Worm (Caenorhabditis elegans): ENCODE data around the gene F13B12.7.
A peak's percentile ranks its signal among the peaks of the same experiment; 100 is the strongest.

F13B12.7 gene

ce11 chrIV:10468662-10469061, 25.1 kb downstream of the F13B12.7 start:
- TF ChIP-seq R02D3.7 (tag; optimal IDR thresholded peaks at IDR 0.05), result no peak
- no peak for TF ChIP-seq tbx-2 (tag; optimal IDR thresholded peaks at IDR 0.05)
- peak; percentile 45 for TF ChIP-seq pqm-1 (tag; optimal IDR thresholded peaks at IDR 0.05)

ce11 chrIV:10469494-10469893, 25.9 kb downstream of the F13B12.7 start, which contains the start of gene ugt-44:
ugt-44 (plus strand) TSS chrIV:10469741.
- TF ChIP-seq elt-2 (tag; optimal IDR thresholded peaks at IDR 0.05), result peak; percentile 88
- TF ChIP-seq ceh-82 (tag; optimal IDR thresholded peaks at IDR 0.05), result no peak
- peak; percentile 36 for TF ChIP-seq jun-1 (tag; optimal IDR thresholded peaks at IDR 0.05)
- TF ChIP-seq pqm-1 (tag; optimal IDR thresholded peaks at IDR 0.05), result peak; percentile 75

ce11 chrIV:10472478-10472877, 28.9 kb downstream of the F13B12.7 start, which contains the start of gene bgnt-1.1:
bgnt-1.1 (plus strand) TSS chrIV:10472778.
- TF ChIP-seq ZK546.5 (tag; optimal IDR thresholded peaks at IDR 0.05), result no peak
- no peak for TF ChIP-seq nhr-43 (tag; optimal IDR thresholded peaks at IDR 0.05; ENCODE audit: poor library complexity, severe bottlenecking)
- TF ChIP-seq ceh-82 (tag; optimal IDR thresholded peaks at IDR 0.05), result no peak
- TF ChIP-seq fkh-10 (GFP tag; optimal IDR thresholded peaks at IDR 0.05), result no peak
- TF ChIP-seq jun-1 (tag; optimal IDR thresholded peaks at IDR 0.05), result no peak
- TF ChIP-seq eor-1 (tag; optimal IDR thresholded peaks at IDR 0.05), result no peak
- no peak for TF ChIP-seq hmg-11 (tag; optimal IDR thresholded peaks at IDR 0.05)
- no peak for TF ChIP-seq elt-1 (tag; optimal IDR thresholded peaks at IDR 0.05)
- no peak for TF ChIP-seq ceh-9 (tag; optimal IDR thresholded peaks at IDR 0.05)
- TF ChIP-seq ztf-4 (tag; optimal IDR thresholded peaks at IDR 0.05), result no peak
- TF ChIP-seq nhr-77 (tag; optimal IDR thresholded peaks at IDR 0.05), result no peak
- no peak for TF ChIP-seq nhr-237 (tag; optimal IDR thresholded peaks at IDR 0.05)
- TF ChIP-seq elt-2 (tag; optimal IDR thresholded peaks at IDR 0.05), result no peak
- TF ChIP-seq nhr-11 (tag; optimal IDR thresholded peaks at IDR 0.05), result no peak
- no peak for TF ChIP-seq sea-2 (GFP tag; optimal IDR thresholded peaks at IDR 0.05)
- no peak for TF ChIP-seq nhr-23 (tag; optimal IDR thresholded peaks at IDR 0.05)

- TF ChIP-seq nhr-23 (tag; optimal IDR thresholded peaks at IDR 0.05) (no peak), fkh-10 (GFP tag; optimal IDR thresholded peaks at IDR 0.05) (no peak), snpc-4 (tag; optimal IDR thresholded peaks at IDR 0.05) (no peak), zag-1 (tag; optimal IDR thresholded peaks at IDR 0.05) (no peak)
Measured at ce11 chrIV:10475234-10475633, 31.6 kb downstream of the F13B12.7 start.

- no peak for TF ChIP-seq daf-12 (tag; optimal IDR thresholded peaks at IDR 0.05)
- peak; percentile 41 for TF ChIP-seq lsy-12 (tag; optimal IDR thresholded peaks at IDR 0.05)
- no peak for TF ChIP-seq pqm-1 (tag; optimal IDR thresholded peaks at IDR 0.05)
- no peak for TF ChIP-seq aly-2 (tag; optimal IDR thresholded peaks at IDR 0.05)
- peak; percentile 17 for TF ChIP-seq tbx-2 (tag; optimal IDR thresholded peaks at IDR 0.05)
- TF ChIP-seq ceh-28 (tag; optimal IDR thresholded peaks at IDR 0.05), result peak; percentile 71
- TF ChIP-seq nfya-1 (tag; optimal IDR thresholded peaks at IDR 0.05; ENCODE audit: insufficient read depth), result peak; percentile 81
- no peak for TF ChIP-seq ceh-16 (tag; optimal IDR thresholded peaks at IDR 0.05)
- no peak for TF ChIP-seq fkh-2 (tag; optimal IDR thresholded peaks at IDR 0.05)
- no peak for TF ChIP-seq ceh-9 (tag; optimal IDR thresholded peaks at IDR 0.05)
- TF ChIP-seq eor-1 (tag; optimal IDR thresholded peaks at IDR 0.05), result no peak
- TF ChIP-seq lin-15B (tag; optimal IDR thresholded peaks at IDR 0.05), result peak; percentile 53
- TF ChIP-seq jun-1 (tag; optimal IDR thresholded peaks at IDR 0.05), result no peak
- TF ChIP-seq nhr-76 (tag; optimal IDR thresholded peaks at IDR 0.05), result no peak
- no peak for TF ChIP-seq nhr-237 (tag; optimal IDR thresholded peaks at IDR 0.05)
- no peak for TF ChIP-seq egl-27 (tag; optimal IDR thresholded peaks at IDR 0.05)
- TF ChIP-seq hmg-11 (tag; optimal IDR thresholded peaks at IDR 0.05), result peak; percentile 48
- no peak for TF ChIP-seq elt-3 (tag; optimal IDR thresholded peaks at IDR 0.05)
- peak; percentile 24 for TF ChIP-seq ama-1 (optimal IDR thresholded peaks at IDR 0.05)
- no peak for TF ChIP-seq nhr-12 (tag; optimal IDR thresholded peaks at IDR 0.05)
- TF ChIP-seq nhr-11 (tag; optimal IDR thresholded peaks at IDR 0.05), result peak; percentile 66
- TF ChIP-seq fkh-10 (GFP tag; optimal IDR thresholded peaks at IDR 0.05), result peak; percentile 76
- TF ChIP-seq mdl-1 (tag; optimal IDR thresholded peaks at IDR 0.05), result peak; percentile 28
- TF ChIP-seq egl-5 (tag; optimal IDR thresholded peaks at IDR 0.05), result no peak
- peak; percentile 72 for TF ChIP-seq lin-39 (tag; optimal IDR thresholded peaks at IDR 0.05)
Measured at ce11 chrIV:10481695-10482094, 38.1 kb downstream of the F13B12.7 start, which contains the start of gene egl-21. egl-21 (minus strand) TSS chrIV:10481844.

Measured in whole organism, L3 larva.